Fruit fly (Drosophila melanogaster): ENCODE data around the gene ort.
A peak's percentile ranks its signal among the peaks of the same experiment; 100 is the strongest.

ort gene

dm6 chr3R:19632685-19633116, 26.8 kb upstream of the ort start, which contains the start of gene CG6231:
TSS of gene CG6231 (minus strand) at chr3R:19632718.
- peak; percentile 64 for TF ChIP-seq CG1832 (GFP tag; optimal IDR thresholded peaks at IDR 0.05)
- TF ChIP-seq gfzf (GFP tag; optimal IDR thresholded peaks at IDR 0.05), result no peak
- peak; percentile 63; the same call in 1 of the 3 replicates for TF ChIP-seq CG34422 (GFP tag; IDR thresholded peaks at IDR 0.05)
- TF ChIP-seq Xrp1 (GFP tag; IDR thresholded peaks at IDR 0.05), result no peak
- peak; percentile 5 for TF ChIP-seq lab (GFP tag; optimal IDR thresholded peaks at IDR 0.05)
- peak in 1 of 2 experiments; percentile 5 for TF ChIP-seq Eip74EF (GFP tag; optimal IDR thresholded peaks at IDR 0.05)
- TF ChIP-seq CG10321 (GFP tag; IDR thresholded peaks at IDR 0.05), result peak; percentile 62
- TF ChIP-seq HLH3B (GFP tag; IDR thresholded peaks at IDR 0.05), result peak; percentile 25; the same call in 1 of the 2 replicates
- peak; percentile 94 for TF ChIP-seq BtbVII (GFP tag; optimal IDR thresholded peaks at IDR 0.05)
- peak; percentile 57 for TF ChIP-seq CG34224 (GFP tag; IDR thresholded peaks at IDR 0.05; ENCODE audit: partially characterized antibody)
- peak; percentile 87 for TF ChIP-seq Deaf1 (tag; optimal IDR thresholded peaks at IDR 0.05)
- TF ChIP-seq dm (GFP tag; optimal IDR thresholded peaks at IDR 0.05), result peak; percentile 59
- peak; percentile 97 for TF ChIP-seq ewg (GFP tag; optimal IDR thresholded peaks at IDR 0.05)
- TF ChIP-seq yki (optimal IDR thresholded peaks at IDR 0.05), result peak; percentile 18
- peak; percentile 33; the same call in 1 of the 3 replicates for TF ChIP-seq row (GFP tag; IDR thresholded peaks at IDR 0.05)
- TF ChIP-seq mam (GFP tag; optimal IDR thresholded peaks at IDR 0.05), result peak; percentile 21
- TF ChIP-seq zen2 (GFP tag; IDR thresholded peaks at IDR 0.05; ENCODE audit: partially characterized antibody), result peak; percentile 73
- TF ChIP-seq CG13775 (GFP tag; optimal IDR thresholded peaks at IDR 0.05), result no peak
- peak; percentile 46; the same call in 1 of the 2 replicates for TF ChIP-seq vvl (GFP tag; IDR thresholded peaks at IDR 0.05)
- peak; percentile 87 for TF ChIP-seq crol (GFP tag; IDR thresholded peaks at IDR 0.05)
- peak; percentile 62 for TF ChIP-seq CG13287 (GFP tag; IDR thresholded peaks at IDR 0.05; ENCODE audit: partially characterized antibody)
- TF ChIP-seq Dll (GFP tag; IDR thresholded peaks at IDR 0.05; ENCODE audit: partially characterized antibody), result peak; percentile 41; the same call in 1 of the 4 replicates
- TF ChIP-seq CG32532 (GFP tag; IDR thresholded peaks at IDR 0.05), result peak; percentile 27; the same call in 1 of the 2 replicates
- TF ChIP-seq HmgZ (tag; optimal IDR thresholded peaks at IDR 0.05), result no peak
- peak; percentile 75 for TF ChIP-seq CG7928 (GFP tag; optimal IDR thresholded peaks at IDR 0.05)
- peak; percentile 2 for TF ChIP-seq CG2678 (tag; optimal IDR thresholded peaks at IDR 0.05)
- 0 out of 3 replicates have a peak, but pooled peaks have one; percentile 18 for TF ChIP-seq CG7963 (GFP tag; IDR thresholded peaks at IDR 0.05; ENCODE audit: partially characterized antibody)
- TF ChIP-seq CG8290 (GFP tag; optimal IDR thresholded peaks at IDR 0.05), result no peak
- peak in 1 of 2 experiments; percentile 41 for TF ChIP-seq CG8290 (tag; optimal IDR thresholded peaks at IDR 0.05)
- TF ChIP-seq cwo (GFP tag; optimal IDR thresholded peaks at IDR 0.05), result peak; percentile 80
- no peak for TF ChIP-seq CG11456 (GFP tag; IDR thresholded peaks at IDR 0.05)
- peak; percentile 25 for TF ChIP-seq CG18599 (GFP tag; optimal IDR thresholded peaks at IDR 0.05)
- TF ChIP-seq Pdp1 (GFP tag; optimal IDR thresholded peaks at IDR 0.05), result peak in 1 of 2 experiments; percentile 43
- TF ChIP-seq CG15696 (tag; optimal IDR thresholded peaks at IDR 0.05), result no peak
- peak; percentile 11 for TF ChIP-seq Nf-YC (tag; optimal IDR thresholded peaks at IDR 0.05)
- 0 out of 3 replicates have a peak, but pooled peaks have one; percentile 10 for TF ChIP-seq Dbx (GFP tag; IDR thresholded peaks at IDR 0.05)
- TF ChIP-seq sna (GFP tag; IDR thresholded peaks at IDR 0.05; ENCODE audit: partially characterized antibody), result peak; percentile 65
- peak; percentile 18 for TF ChIP-seq zf30C (GFP tag; optimal IDR thresholded peaks at IDR 0.05)
- peak; percentile 9 for TF ChIP-seq CG12769 (tag; optimal IDR thresholded peaks at IDR 0.05)
- TF ChIP-seq Adf1 (GFP tag; IDR thresholded peaks at IDR 0.05), result peak; percentile 45; the same call in 1 of the 2 replicates
- TF ChIP-seq Sin3A (optimal IDR thresholded peaks at IDR 0.05), result no peak
- TF ChIP-seq Hey (tag; optimal IDR thresholded peaks at IDR 0.05), result no peak
- TF ChIP-seq chinmo (GFP tag; IDR thresholded peaks at IDR 0.05; ENCODE audit: partially characterized antibody), result peak; percentile 92; the same call in 3 of the 4 replicates
- TF ChIP-seq crp (GFP tag; optimal IDR thresholded peaks at IDR 0.05), result peak in 1 of 2 experiments; percentile 75
- TF ChIP-seq ttk (GFP tag; IDR thresholded peaks at IDR 0.05), result peak; percentile 80
- peak; percentile 67 to 75 for TF ChIP-seq Trl (optimal IDR thresholded peaks at IDR 0.05)
- no peak for TF ChIP-seq Trl (GFP tag; optimal IDR thresholded peaks at IDR 0.05)
- TF ChIP-seq run (tag; optimal IDR thresholded peaks at IDR 0.05), result no peak
- TF ChIP-seq NfI (GFP tag; optimal IDR thresholded peaks at IDR 0.05), result no peak
